Worm (Caenorhabditis elegans) whole organism, L2 larva: ENCODE results near the gene R07B1.13.

Source experiments
- C34F6.9 ChIP-seq: fragments of 150-350 bp; optimal IDR thresholded peaks from 2 replicates; lab custom pipeline; 2014; ENCODE audit warnings: missing biosample characterization, missing genetic modification characterization
- F13H6.1 ChIP-seq: sonication (generic microtip); optimal IDR thresholded peaks from 2 replicates; lab custom pipeline; 2016; ENCODE audit warnings: missing genetic modification characterization, missing compliant biosample characterization
- aly-2 ChIP-seq: fragments of 150-350 bp; optimal IDR thresholded peaks from 2 replicates; lab custom pipeline; 2014; ENCODE audit warnings: missing biosample characterization, missing genetic modification characterization
- ama-1 ChIP-seq: fragments of 150-350 bp; optimal IDR thresholded peaks from 2 replicates; lab custom pipeline; 2018; ENCODE audit warnings: inconsistent platforms
- blmp-1 ChIP-seq: sonication (generic microtip); optimal IDR thresholded peaks from 2 replicates; lab custom pipeline; 2017; ENCODE audit warnings: missing genetic modification characterization, mild to moderate bottlenecking, missing compliant biosample characterization, antibody characterized with exemption, moderate library complexity; ENCODE audit not compliant: insufficient read depth
- ceh-16 ChIP-seq: fragments of 150-350 bp; optimal IDR thresholded peaks from 2 replicates; lab custom pipeline; 2014; ENCODE audit warnings: missing biosample characterization, missing genetic modification characterization
- crh-2 ChIP-seq: sonication (generic microtip); optimal IDR thresholded peaks from 2 replicates; lab custom pipeline; 2017; ENCODE audit warnings: missing biosample characterization, missing genetic modification characterization
- dmd-4 ChIP-seq: sonication (generic microtip); optimal IDR thresholded peaks from 2 replicates; lab custom pipeline; 2017; ENCODE audit warnings: missing biosample characterization, missing genetic modification characterization
- elt-1 ChIP-seq: fragments of 150-350 bp; optimal IDR thresholded peaks from 2 replicates; lab custom pipeline; 2014; ENCODE audit warnings: missing biosample characterization, missing genetic modification characterization
- elt-3 ChIP-seq: sonication (generic microtip); optimal IDR thresholded peaks from 2 replicates; lab custom pipeline; 2017; ENCODE audit warnings: missing biosample characterization, missing genetic modification characterization
- fos-1 ChIP-seq: fragments of 150-350 bp; optimal IDR thresholded peaks from 2 replicates; lab custom pipeline; 2014; ENCODE audit warnings: missing biosample characterization, missing genetic modification characterization
- gmeb-1 ChIP-seq: fragments of 150-350 bp; optimal IDR thresholded peaks from 2 replicates; lab custom pipeline; 2014; ENCODE audit warnings: missing biosample characterization, missing genetic modification characterization
- lin-11 ChIP-seq: fragments of 150-350 bp; sonication (generic microtip); optimal IDR thresholded peaks from 2 replicates; lab custom pipeline; 2014; ENCODE audit warnings: missing biosample characterization, missing genetic modification characterization, inconsistent platforms, mixed read lengths
- lin-39 ChIP-seq: fragments of 150-350 bp; optimal IDR thresholded peaks from 2 replicates; lab custom pipeline; 2014; ENCODE audit warnings: missing biosample characterization, missing genetic modification reagents, missing genetic modification characterization
- lsy-2 ChIP-seq, 2 experiments: fragments of 150-350 bp in 1 of 2; sonication (generic microtip) in 1 of 2; optimal IDR thresholded peaks; 2 replicates each; lab custom pipeline; 2014 to 2017; ENCODE audit warnings: missing biosample characterization in 2 of 2, missing genetic modification characterization in 2 of 2
- mab-5 ChIP-seq: fragments of 150-350 bp; optimal IDR thresholded peaks from 2 replicates; lab custom pipeline; 2014; ENCODE audit warnings: missing biosample characterization, missing genetic modification characterization
- nhr-10 ChIP-seq: sonication (generic microtip); optimal IDR thresholded peaks from 2 replicates; lab custom pipeline; 2017; ENCODE audit warnings: missing biosample characterization, missing genetic modification characterization
- nhr-12 ChIP-seq: fragments of 150-350 bp; optimal IDR thresholded peaks from 2 replicates; lab custom pipeline; 2014; ENCODE audit warnings: missing biosample characterization, missing genetic modification characterization
- nhr-129 ChIP-seq: fragments of 150-350 bp; optimal IDR thresholded peaks from 2 replicates; lab custom pipeline; 2014; ENCODE audit warnings: missing biosample characterization, missing genetic modification characterization
- nhr-21 ChIP-seq: fragments of 150-350 bp; optimal IDR thresholded peaks from 2 replicates; lab custom pipeline; 2014; ENCODE audit warnings: missing biosample characterization, missing genetic modification characterization
- nhr-23 ChIP-seq: fragments of 150-350 bp; optimal IDR thresholded peaks from 2 replicates; lab custom pipeline; 2014; ENCODE audit warnings: missing biosample characterization, missing genetic modification reagents, missing genetic modification characterization
- nhr-25 ChIP-seq: fragments of 150-350 bp; sonication (generic microtip); optimal IDR thresholded peaks from 3 replicates; lab custom pipeline; 2014; ENCODE audit warnings: missing biosample characterization, missing genetic modification characterization
- nhr-6 ChIP-seq: fragments of 150-350 bp; optimal IDR thresholded peaks from 2 replicates; lab custom pipeline; 2014; ENCODE audit warnings: missing biosample characterization, missing genetic modification characterization
- peb-1 ChIP-seq: fragments of 150-350 bp; optimal IDR thresholded peaks from 2 replicates; lab custom pipeline; 2014; ENCODE audit warnings: missing biosample characterization, missing genetic modification characterization
- sem-4 ChIP-seq: fragments of 150-350 bp; optimal IDR thresholded peaks from 2 replicates; lab custom pipeline; 2014; ENCODE audit warnings: missing biosample characterization, missing genetic modification reagents, missing genetic modification characterization
- skn-1 ChIP-seq: sonication (generic microtip); optimal IDR thresholded peaks from 2 replicates; lab custom pipeline; 2017; ENCODE audit warnings: missing biosample characterization, missing genetic modification characterization
- sma-9 ChIP-seq, 2 experiments: fragments of 150-350 bp in 1 of 2; sonication (generic microtip) in 1 of 2; optimal IDR thresholded peaks; 2 replicates each; lab custom pipeline; 2014 to 2016; ENCODE audit warnings: missing genetic modification characterization in 2 of 2, mild to moderate bottlenecking in 1 of 2, missing biosample characterization in 1 of 2, missing compliant biosample characterization in 1 of 2, missing genetic modification reagents in 1 of 2, moderate library complexity in 1 of 2
- unc-55 ChIP-seq: fragments of 150-350 bp; sonication (generic microtip); optimal IDR thresholded peaks from 3 replicates; lab custom pipeline; 2014; ENCODE audit warnings: missing biosample characterization, missing genetic modification reagents, missing genetic modification characterization
- unc-62 ChIP-seq: fragments of 150-350 bp; optimal IDR thresholded peaks from 2 replicates; lab custom pipeline; 2014; ENCODE audit warnings: missing biosample characterization, missing genetic modification reagents, missing genetic modification characterization
- ztf-1 ChIP-seq: fragments of 200-800 bp; sonication (Bioruptor generic); conservative IDR thresholded peaks from 2 replicates; pipeline ENCODE4 v1.3.6; 2022; ENCODE audit warnings: missing genetic modification characterization, missing compliant biosample characterization
- ztf-11 ChIP-seq: sonication (generic microtip); optimal IDR thresholded peaks from 2 replicates; lab custom pipeline; 2017; ENCODE audit warnings: missing biosample characterization, missing genetic modification characterization
- ztf-4 ChIP-seq: fragments of 150-350 bp; optimal IDR thresholded peaks from 2 replicates; lab custom pipeline; 2014; ENCODE audit warnings: missing biosample characterization, missing genetic modification characterization

The R07B1.13 gene

DNA sequence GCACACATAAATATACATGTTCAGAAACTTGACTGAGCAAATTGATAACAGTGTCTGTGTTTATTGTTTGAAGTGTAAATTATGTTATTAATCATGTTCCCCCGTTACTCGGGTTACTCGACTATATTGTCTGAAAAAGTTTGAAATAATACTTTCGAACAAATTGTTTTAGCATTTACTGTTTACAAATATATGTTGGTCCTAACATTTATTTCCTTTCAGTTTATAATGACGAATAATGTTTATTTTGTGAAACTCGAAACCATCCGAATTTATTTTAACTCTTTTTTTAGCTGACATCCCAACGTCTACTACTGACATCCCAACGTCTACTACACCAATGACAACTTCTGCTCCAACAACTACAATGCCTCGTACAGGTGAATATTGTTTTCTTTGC, 802 bp upstream of the R07B1.13 start, which contains the start of gene R07B1.7:
R07B1.7 (plus strand) TSS at position 301 of the 400 bp plus-strand sequence.
- TF ChIP-seq ztf-1 (GFP tag; lab: Robert Waterston, UW) (no peak), ztf-4 (tag; lab: Kevin White, UChicago) (no peak), nhr-23 (tag; lab: Kevin White, UChicago) (no peak), lsy-2 (tag; optimal IDR thresholded peaks at IDR 0.05; lab: Kevin White, UChicago) (no peak), gmeb-1 (tag; lab: Kevin White, UChicago) (no peak)

DNA sequence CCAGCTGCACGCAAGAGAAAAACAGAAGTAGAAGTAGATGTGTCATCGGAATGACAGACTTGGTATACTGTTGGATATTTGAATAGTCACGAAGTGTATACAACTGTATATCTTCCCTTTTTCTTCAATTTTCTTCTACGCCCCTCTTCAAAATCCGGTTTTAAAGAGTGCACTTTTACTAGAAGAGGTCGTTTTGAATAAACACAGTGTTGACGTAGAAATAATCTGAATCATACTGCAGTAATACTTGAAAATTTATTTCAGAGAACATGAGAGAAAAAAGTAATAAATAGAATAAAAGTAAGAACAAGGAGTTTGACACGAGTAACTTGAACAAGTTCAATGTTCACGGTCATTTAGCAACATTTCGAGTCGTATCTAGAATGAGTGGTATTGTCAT, 2.9 kb downstream of the R07B1.13 start, which contains the start of gene R07B1.8:
R07B1.8 (minus strand) TSS at position 101 of the 400 bp plus-strand sequence.
- TF ChIP-seq F13H6.1 (tag; lab: Kevin White, UChicago) (no peak), ztf-1 (GFP tag; lab: Robert Waterston, UW) (no peak), elt-3 (tag; lab: Kevin White, UChicago) (no peak), aly-2 (tag; lab: Kevin White, UChicago) (no peak), ztf-11 (tag; lab: Kevin White, UChicago) (no peak), unc-55 (GFP tag; lab: Kevin White, UChicago) (no peak), nhr-10 (tag; lab: Kevin White, UChicago) (no peak), nhr-25 (tag; lab: Kevin White, UChicago) (no peak), nhr-6 (tag; lab: Kevin White, UChicago) (no peak), sem-4 (tag; lab: Kevin White, UChicago) (no peak), C34F6.9 (tag; lab: Kevin White, UChicago) (no peak), ama-1 (lab: Kevin White, UChicago) (no peak), lin-11 (no peak), nhr-21 (no peak), lin-39 (tag; lab: Kevin White, UChicago) (no peak), skn-1 (tag; lab: Kevin White, UChicago) (no peak), dmd-4 (tag; lab: Kevin White, UChicago) (no peak), elt-1 (tag; lab: Kevin White, UChicago) (no peak)

DNA sequence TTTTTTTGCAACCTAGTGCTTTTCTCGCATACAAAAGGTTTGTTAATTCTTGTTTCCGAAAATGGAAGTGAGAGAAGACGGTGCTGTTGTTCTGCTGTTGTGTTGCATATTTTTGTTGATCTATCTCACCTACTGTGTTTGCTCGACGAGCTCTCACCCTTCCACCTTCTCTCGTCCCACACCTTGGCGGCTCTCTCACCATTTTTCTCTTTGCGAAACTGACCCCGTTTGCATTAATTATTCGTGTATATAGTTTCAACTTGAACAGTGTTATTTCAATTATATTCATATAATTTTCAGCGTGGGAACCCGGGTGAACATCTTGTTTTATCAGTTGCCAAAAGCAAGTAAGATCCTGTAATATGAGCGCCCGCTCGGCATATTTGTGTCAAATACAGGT, 7.5 kb downstream of the R07B1.13 start, which contains the start of gene R07B1.9:
R07B1.9 (plus strand) TSS at position 301 of the 400 bp plus-strand sequence.
- TF ChIP-seq mab-5 (no peak), lsy-2 (tag; optimal IDR thresholded peaks at IDR 0.05; lab: Kevin White, UChicago) (no peak), nhr-129 (tag; lab: Kevin White, UChicago) (no peak), sma-9 (GFP tag; optimal IDR thresholded peaks at IDR 0.05; lab: Kevin White, UChicago) (no peak), sma-9 (tag; optimal IDR thresholded peaks at IDR 0.05; lab: Kevin White, UChicago) (no peak)

DNA sequence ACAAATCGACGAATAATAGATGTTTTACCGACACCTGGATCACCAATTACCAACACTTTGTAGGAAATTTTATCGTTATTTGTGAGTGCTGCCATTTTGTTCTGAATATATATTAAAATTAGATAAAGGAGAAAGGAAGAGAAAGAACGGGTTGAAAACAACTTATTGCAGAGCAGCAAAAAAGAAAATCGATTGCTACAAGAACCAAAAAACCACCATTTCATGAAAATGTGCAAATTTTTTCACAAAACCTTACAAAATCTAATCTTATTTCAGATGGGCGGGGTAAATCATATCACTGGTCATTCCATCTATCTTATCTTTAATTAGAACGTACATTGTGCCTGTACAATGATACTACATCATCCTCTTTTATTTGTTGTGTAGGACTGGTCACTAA, 12.5 kb downstream of the R07B1.13 start, which contains the start of gene glo-1:
glo-1 (minus strand) TSS at position 101 of the 400 bp plus-strand sequence.
- TF ChIP-seq skn-1 (tag; lab: Kevin White, UChicago) (no peak), mab-5 (no peak), sem-4 (tag; lab: Kevin White, UChicago) (no peak), ceh-16 (tag; lab: Kevin White, UChicago) (no peak), unc-62 (GFP tag; lab: Kevin White, UChicago) (no peak), blmp-1 (tag; lab: Kevin White, UChicago) (no peak), crh-2 (tag; lab: Kevin White, UChicago) (no peak), nhr-10 (tag; lab: Kevin White, UChicago) (no peak), nhr-12 (tag; lab: Kevin White, UChicago) (no peak), fos-1 (tag; lab: Kevin White, UChicago) (no peak), gmeb-1 (tag; lab: Kevin White, UChicago) (no peak), F13H6.1 (tag; lab: Kevin White, UChicago) (no peak), elt-1 (tag; lab: Kevin White, UChicago) (no peak), unc-55 (GFP tag; lab: Kevin White, UChicago) (no peak), peb-1 (no peak), sma-9 (GFP tag; optimal IDR thresholded peaks at IDR 0.05; lab: Kevin White, UChicago) (no peak), sma-9 (tag; optimal IDR thresholded peaks at IDR 0.05; lab: Kevin White, UChicago) (no peak)

DNA sequence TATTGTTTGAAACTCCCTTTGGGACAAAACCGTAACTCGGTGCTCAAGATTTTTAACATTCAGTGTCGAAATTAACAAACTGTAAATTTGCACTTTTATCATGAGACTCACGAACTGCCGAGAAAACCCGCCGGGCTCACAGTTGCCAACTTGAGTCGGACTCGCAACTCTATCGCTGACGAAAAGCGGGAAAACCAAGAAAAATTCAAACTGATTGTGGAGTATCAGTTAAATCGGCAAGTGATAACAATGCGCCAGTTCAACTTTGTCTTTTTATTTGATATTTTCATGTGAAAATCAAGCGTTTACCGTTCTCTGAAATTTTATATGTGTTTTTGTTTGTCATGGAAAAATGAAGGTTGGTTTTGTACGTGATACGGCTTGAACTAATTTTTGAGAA, 12.9 kb downstream of the R07B1.13 start:
- TF ChIP-seq fos-1 (tag; lab: Kevin White, UChicago) (peak; percentile 85), nhr-129 (tag; lab: Kevin White, UChicago) (no peak)
